Worm (Caenorhabditis elegans): Measurements from ENCODE around the gene D1086.5.

The D1086.5 gene

DNA sequence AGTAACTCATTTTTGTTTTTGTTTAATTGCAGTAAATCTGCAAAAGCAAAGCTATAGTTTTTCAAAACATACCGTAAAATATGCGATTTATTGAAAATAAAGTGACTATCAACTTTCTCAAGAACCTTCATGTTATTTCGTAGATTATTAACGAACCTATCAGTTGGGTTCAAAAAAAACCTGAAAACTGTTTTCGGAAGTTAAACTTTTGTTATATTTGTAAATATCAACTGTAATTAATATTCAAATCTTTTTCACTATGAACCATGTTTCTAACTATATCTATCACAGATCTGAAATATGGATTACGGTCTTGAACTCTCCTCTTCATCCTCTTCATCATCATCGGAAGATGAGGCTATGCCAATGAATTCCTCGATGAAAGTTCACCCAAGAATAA lies 2.1 kb downstream of the D1086.5 start, which contains the start of gene D1086.19:
Gene D1086.19, plus strand, starts transcription at position 301 of the 400 bp plus-strand sequence.
- TF ChIP-seq madf-6 (GFP tag; IDR thresholded peaks at IDR 0.05) (no peak), nhr-179 (tag; optimal IDR thresholded peaks at IDR 0.05) (no peak), Y79H2A.3 (GFP tag; conservative IDR thresholded peaks at IDR 0.05) (no peak), attf-3 (GFP tag; conservative IDR thresholded peaks at IDR 0.05) (no peak), lsl-1 (GFP tag; optimal IDR thresholded peaks at IDR 0.05) (no peak), unc-130 (GFP tag; optimal IDR thresholded peaks at IDR 0.05) (no peak), mxl-1 (tag; optimal IDR thresholded peaks at IDR 0.05) (no peak)

ce11 chrV:14085589-14085988 lies 4.6 kb downstream of the D1086.5 start, which contains the start of gene D1086.18:
D1086.18 (plus strand) TSS chrV:14085889.
- no peak for TF ChIP-seq repo-1 (tag; optimal IDR thresholded peaks at IDR 0.05)
- no peak for TF ChIP-seq pha-4 (tag; optimal IDR thresholded peaks at IDR 0.05)
- TF ChIP-seq dpff-1 (tag; optimal IDR thresholded peaks at IDR 0.05), result no peak
- no peak for TF ChIP-seq F23B12.7 (tag; optimal IDR thresholded peaks at IDR 0.05; ENCODE audit: insufficient read depth)
- no peak for TF ChIP-seq lin-26 (GFP tag; IDR thresholded peaks at IDR 0.05)
- no peak for TF ChIP-seq cebp-1 (GFP tag; IDR thresholded peaks at IDR 0.05)
- TF ChIP-seq cebp-1 (tag; optimal IDR thresholded peaks at IDR 0.05), result no peak
- no peak for TF ChIP-seq F33H1.4 (GFP tag; IDR thresholded peaks at IDR 0.05)
- no peak for TF ChIP-seq ceh-27 (GFP tag; optimal IDR thresholded peaks at IDR 0.05)
- TF ChIP-seq ztf-18 (tag; optimal IDR thresholded peaks at IDR 0.05), result no peak
- TF ChIP-seq ztf-28 (GFP tag; IDR thresholded peaks at IDR 0.05), result no peak
- no peak for TF ChIP-seq Y95B8A.8 (GFP tag; IDR thresholded peaks at IDR 0.05)
- TF ChIP-seq aptf-3 (GFP tag; IDR thresholded peaks at IDR 0.05), result no peak
- no peak for TF ChIP-seq egl-44 (GFP tag; IDR thresholded peaks at IDR 0.05)
- TF ChIP-seq C06A6.2 (GFP tag; conservative IDR thresholded peaks at IDR 0.05), result no peak

DNA sequence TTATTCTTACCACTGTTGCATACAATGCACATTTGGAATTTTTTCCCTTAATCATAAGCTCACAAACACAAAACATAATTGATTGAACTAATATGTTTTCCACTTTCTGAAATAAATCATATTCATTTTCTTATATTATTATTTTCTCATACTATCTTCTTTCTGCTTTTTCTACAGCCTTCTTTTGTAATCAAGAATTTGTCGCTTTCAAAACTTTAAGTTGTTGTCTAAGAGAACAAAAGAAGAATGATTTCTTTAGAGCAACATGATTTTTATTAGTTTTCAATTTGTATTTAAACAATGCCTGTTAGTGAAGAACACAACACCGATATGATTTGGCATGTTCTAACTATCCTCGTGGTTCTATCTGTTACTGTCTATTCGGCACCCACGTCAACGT lies 6.2 kb downstream of the D1086.5 start, which contains the start of gene D1086.7:
Gene D1086.7, plus strand, starts transcription at position 301 of the 400 bp plus-strand sequence.
- TF ChIP-seq let-607 (tag; optimal IDR thresholded peaks at IDR 0.05), result no peak

DNA sequence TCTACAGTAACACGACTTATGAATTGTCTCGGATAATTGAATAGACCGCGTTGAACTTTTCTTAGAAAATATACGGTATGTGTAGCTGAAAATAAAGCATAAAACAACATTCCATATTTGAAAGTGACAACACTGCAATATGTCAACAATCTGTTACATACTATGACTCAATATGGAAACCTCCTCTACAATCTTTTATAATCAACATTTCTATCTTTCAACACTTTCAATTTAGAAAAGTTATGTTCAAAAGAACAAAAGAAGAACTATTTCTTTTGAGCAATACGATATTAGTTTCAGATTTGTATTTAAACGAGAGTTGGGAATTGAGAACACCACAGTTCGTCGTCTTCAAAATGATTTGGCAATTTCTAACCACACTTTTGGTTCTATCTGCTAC lies 7.7 kb downstream of the D1086.5 start, which contains the start of gene D1086.10:
Gene D1086.10, plus strand, starts transcription at position 301 of the 400 bp plus-strand sequence.
- no peak for TF ChIP-seq lin-26 (GFP tag; IDR thresholded peaks at IDR 0.05)
- TF ChIP-seq Y53G8AR.9 (GFP tag; conservative IDR thresholded peaks at IDR 0.05), result no peak
- no peak for TF ChIP-seq ama-1 (optimal IDR thresholded peaks at IDR 0.05)
- TF ChIP-seq ama-1 (GFP tag; optimal IDR thresholded peaks at IDR 0.05), result no peak
- TF ChIP-seq ztf-25 (GFP tag; IDR thresholded peaks at IDR 0.05), result no peak
- TF ChIP-seq him-1 (tag; optimal IDR thresholded peaks at IDR 0.05), result no peak
- TF ChIP-seq nfya-2 (GFP tag; IDR thresholded peaks at IDR 0.05), result no peak
- no peak for TF ChIP-seq K12H6.12 (tag; optimal IDR thresholded peaks at IDR 0.05)
- TF ChIP-seq ceh-91 (GFP tag; IDR thresholded peaks at IDR 0.05), result no peak
- TF ChIP-seq snpc-1.3 (tag; optimal IDR thresholded peaks at IDR 0.05; ENCODE audit: insufficient read depth), result no peak
- no peak for TF ChIP-seq zim-3 (tag; optimal IDR thresholded peaks at IDR 0.05)

DNA sequence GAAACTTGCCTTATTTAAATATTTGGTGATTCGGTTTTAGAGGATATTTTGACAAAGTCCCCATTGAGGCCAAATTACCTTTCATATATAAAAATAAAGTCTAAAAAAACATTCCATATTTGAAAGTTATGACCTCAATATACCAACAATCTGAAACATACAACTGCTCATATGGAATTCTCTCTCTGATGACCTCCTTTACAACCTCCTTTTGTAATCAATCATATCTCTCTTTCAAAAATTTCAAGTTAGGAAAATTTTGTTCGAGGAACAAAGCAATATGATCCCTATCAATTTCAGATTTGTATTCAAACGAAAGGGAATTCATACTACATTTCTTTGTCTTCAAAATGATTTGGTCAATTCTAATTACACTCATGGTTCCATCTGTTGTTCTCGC lies 10.7 kb downstream of the D1086.5 start, which contains the start of gene D1086.6:
Gene D1086.6, plus strand, starts transcription at position 301 of the 400 bp plus-strand sequence.
- TF ChIP-seq F39B2.1 (GFP tag; IDR thresholded peaks at IDR 0.05) (no peak), akir-1 (GFP tag; optimal IDR thresholded peaks at IDR 0.05) (no peak), Y95B8A.8 (GFP tag; IDR thresholded peaks at IDR 0.05) (no peak), pha-4 (tag; optimal IDR thresholded peaks at IDR 0.05) (no peak), ceh-79 (tag; optimal IDR thresholded peaks at IDR 0.05) (no peak), repo-1 (tag; optimal IDR thresholded peaks at IDR 0.05) (no peak), hsf-1 (GFP tag; IDR thresholded peaks at IDR 0.05) (no peak), rec-8 (tag; optimal IDR thresholded peaks at IDR 0.05) (no peak), dox-1 (GFP tag; IDR thresholded peaks at IDR 0.05) (no peak), F10E7.11 (tag; optimal IDR thresholded peaks at IDR 0.05) (no peak), ceh-100 (GFP tag; IDR thresholded peaks at IDR 0.05) (no peak)

All from whole organism, young adult.